Fruit fly (Drosophila melanogaster) whole organism, embryonic: ENCODE data around the gene sit.

Experiments
- Abd-B ChIP-seq: fragments of 200-800 bp; sonication (Bioruptor generic); optimal IDR thresholded peaks from 2 replicates; lab custom pipeline; 2018; ENCODE audit warnings: missing biosample characterization, mild to moderate bottlenecking, missing genetic modification characterization, moderate library complexity
- Adf1 ChIP-seq: fragments of 200-800 bp; sonication (Bioruptor generic); IDR thresholded peaks from 2 replicates; pipeline ENCODE4 v1.3.6; 2022; ENCODE audit warnings: missing biosample characterization, missing genetic modification characterization
- BEAF-32 ChIP-seq: fragments of 200-800 bp; sonication (Bioruptor generic); optimal IDR thresholded peaks from 3 replicates; lab custom pipeline; 2017; ENCODE audit warnings: missing biosample characterization, missing genetic modification characterization, mild to moderate bottlenecking, moderate library complexity, missing genetic modification reagents
- CG10274 ChIP-seq: fragments of 200-800 bp; sonication (Bioruptor generic); optimal IDR thresholded peaks from 3 replicates; lab custom pipeline; 2017; ENCODE audit warnings: missing biosample characterization, mild to moderate bottlenecking, missing genetic modification characterization
- CG10462 ChIP-seq: fragments of 200-800 bp; sonication (Bioruptor generic); optimal IDR thresholded peaks from 2 replicates; lab custom pipeline; 2016; ENCODE audit warnings: missing biosample characterization, missing genetic modification characterization
- CG11504 ChIP-seq: fragments of 200-800 bp; sonication (Bioruptor generic); optimal IDR thresholded peaks from 3 replicates; lab custom pipeline; 2019; ENCODE audit warnings: missing biosample characterization, mild to moderate bottlenecking, missing genetic modification characterization, moderate library complexity
- CG13123 ChIP-seq: fragments of 200-800 bp; sonication (Bioruptor generic); optimal IDR thresholded peaks from 2 replicates; lab custom pipeline; 2016; ENCODE audit warnings: missing biosample characterization, missing genetic modification characterization
- CG14965 ChIP-seq: fragments of 200-800 bp; sonication (Bioruptor generic); optimal IDR thresholded peaks from 2 replicates; lab custom pipeline; 2016; ENCODE audit warnings: missing biosample characterization, missing genetic modification characterization, borderline replicate concordance
- CG15011 ChIP-seq: fragments of 200-800 bp; sonication (Bioruptor generic); optimal IDR thresholded peaks from 3 replicates; lab custom pipeline; 2018; ENCODE audit warnings: missing biosample characterization, mild to moderate bottlenecking, missing genetic modification characterization
- CG17186 ChIP-seq: fragments of 200-800 bp; sonication (Bioruptor generic); optimal IDR thresholded peaks from 3 replicates; lab custom pipeline; 2017; ENCODE audit warnings: missing biosample characterization, missing genetic modification reagents, missing genetic modification characterization
- CG17328 ChIP-seq: fragments of 200-800 bp; sonication (Bioruptor generic); IDR thresholded peaks from 2 replicates; pipeline ENCODE4 v1.3.6; 2022; ENCODE audit warnings: missing biosample characterization, missing genetic modification characterization
- CG17829 ChIP-seq: fragments of 200-800 bp; optimal IDR thresholded peaks from 2 replicates; lab custom pipeline; 2019; ENCODE audit warnings: missing biosample characterization, mild to moderate bottlenecking, missing genetic modification characterization, moderate library complexity
- CG18619 ChIP-seq: fragments of 200-800 bp; sonication (Bioruptor generic); optimal IDR thresholded peaks from 3 replicates; lab custom pipeline; 2017; ENCODE audit warnings: missing biosample characterization, mild to moderate bottlenecking, missing genetic modification characterization
- CG2116 ChIP-seq: fragments of 200-800 bp; sonication (Bioruptor generic); optimal IDR thresholded peaks from 3 replicates; lab custom pipeline; 2018; ENCODE audit warnings: missing biosample characterization, mild to moderate bottlenecking, missing genetic modification characterization
- CG2129 ChIP-seq: fragments of 200-800 bp; sonication (Bioruptor generic); IDR thresholded peaks from 2 replicates; pipeline ENCODE4 v1.3.6; 2022; ENCODE audit warnings: missing biosample characterization, missing genetic modification characterization; ENCODE audit not compliant: partially characterized antibody
- CG2202 ChIP-seq: fragments of 200-800 bp; sonication (Bioruptor generic); optimal IDR thresholded peaks from 2 replicates; lab custom pipeline; 2018; ENCODE audit warnings: missing biosample characterization, mild to moderate bottlenecking, missing genetic modification characterization
- CG32532 ChIP-seq: fragments of 200-800 bp; sonication (Bioruptor generic); IDR thresholded peaks from 2 replicates; pipeline ENCODE4 v1.3.6; 2022; ENCODE audit warnings: missing biosample characterization, missing genetic modification characterization
- CG5953 ChIP-seq: fragments of 200-800 bp; sonication (Bioruptor generic); IDR thresholded peaks from 2 replicates; pipeline ENCODE4 v1.3.6; 2022; ENCODE audit warnings: missing biosample characterization, missing genetic modification characterization
- CG6175 ChIP-seq: fragments of 200-800 bp; sonication (Bioruptor generic); IDR thresholded peaks from 3 replicates; pipeline ENCODE4 v1.3.6; 2022; ENCODE audit warnings: missing biosample characterization, missing genetic modification characterization
- CG6813 ChIP-seq: fragments of 200-800 bp; sonication (Bioruptor generic); optimal IDR thresholded peaks from 2 replicates; lab custom pipeline; 2017; ENCODE audit warnings: missing biosample characterization, missing genetic modification characterization, mild to moderate bottlenecking, moderate library complexity, missing genetic modification reagents
- CG8924 ChIP-seq: fragments of 200-800 bp; optimal IDR thresholded peaks from 3 replicates; lab custom pipeline; 2019; ENCODE audit warnings: missing biosample characterization, mild to moderate bottlenecking, missing genetic modification characterization, moderate library complexity
- CG9932 ChIP-seq: fragments of 200-800 bp; sonication (Bioruptor generic); IDR thresholded peaks from 2 replicates; pipeline ENCODE4 v1.3.6; 2022; ENCODE audit warnings: missing biosample characterization, missing genetic modification characterization
- Chrac-16 ChIP-seq: fragments of 200-800 bp; sonication (Bioruptor generic); optimal IDR thresholded peaks from 3 replicates; lab custom pipeline; 2016; ENCODE audit warnings: missing biosample characterization, missing genetic modification characterization
- CrebB ChIP-seq: fragments of 200-800 bp; sonication (Bioruptor generic); optimal IDR thresholded peaks from 3 replicates; lab custom pipeline; 2018; ENCODE audit warnings: missing biosample characterization, mild to moderate bottlenecking, missing genetic modification characterization
- Doc3 ChIP-seq: fragments of 200-800 bp; sonication (Bioruptor generic); IDR thresholded peaks from 3 replicates; pipeline ENCODE4 v1.3.6; 2022; ENCODE audit warnings: missing biosample characterization, missing genetic modification characterization; ENCODE audit not compliant: partially characterized antibody
- Dref ChIP-seq: fragments of 200-800 bp; sonication (Bioruptor generic); IDR thresholded peaks from 2 replicates; pipeline ENCODE4 v1.3.6; 2022; ENCODE audit warnings: missing biosample characterization, missing genetic modification characterization
- E2f2 ChIP-seq: fragments of 200-800 bp; sonication (Bioruptor generic); IDR thresholded peaks from 2 replicates; pipeline ENCODE4 v1.3.6; 2022; ENCODE audit warnings: missing biosample characterization, missing genetic modification characterization
- Elba2 ChIP-seq: fragments of 200-800 bp; sonication (Bioruptor generic); optimal IDR thresholded peaks from 3 replicates; lab custom pipeline; 2016; ENCODE audit warnings: missing biosample characterization, missing genetic modification characterization
- GATAe ChIP-seq: fragments of 200-800 bp; sonication (Bioruptor generic); conservative IDR thresholded peaks from 2 replicates; pipeline ENCODE4 v1.3.6; 2022; ENCODE audit warnings: missing biosample characterization, missing genetic modification characterization
- HLH54F ChIP-seq: fragments of 200-800 bp; sonication (Bioruptor generic); optimal IDR thresholded peaks from 3 replicates; lab custom pipeline; 2016; ENCODE audit warnings: missing biosample characterization, missing genetic modification characterization
- Meics ChIP-seq: fragments of 200-800 bp; sonication (Bioruptor generic); optimal IDR thresholded peaks from 2 replicates; lab custom pipeline; 2017; ENCODE audit warnings: missing biosample characterization, mild to moderate bottlenecking, missing genetic modification characterization
- Mrtf ChIP-seq: fragments of 200-800 bp; sonication (Bioruptor generic); IDR thresholded peaks from 3 replicates; pipeline ENCODE4 v1.3.6; 2022; ENCODE audit warnings: missing biosample characterization, missing genetic modification characterization
- Usf ChIP-seq: fragments of 200-800 bp; sonication (Bioruptor generic); optimal IDR thresholded peaks from 2 replicates; lab custom pipeline; 2017; ENCODE audit warnings: missing genotype, missing biosample characterization, missing genetic modification characterization
- Xbp1 ChIP-seq: fragments of 200-800 bp; sonication (Bioruptor generic); optimal IDR thresholded peaks from 3 replicates; lab custom pipeline; 2016; ENCODE audit warnings: missing biosample characterization, mild to moderate bottlenecking, missing genetic modification characterization
- aop ChIP-seq: fragments of 200-800 bp; sonication (Bioruptor generic); IDR thresholded peaks from 2 replicates; pipeline ENCODE4 v1.3.6; 2022; ENCODE audit warnings: missing biosample characterization, missing genetic modification characterization
- chm ChIP-seq: fragments of 200-800 bp; sonication (Bioruptor generic); IDR thresholded peaks from 2 replicates; pipeline ENCODE4 v1.3.6; 2022; ENCODE audit warnings: missing biosample characterization, missing genetic modification characterization
- cwo ChIP-seq: fragments of 200-800 bp; sonication (Bioruptor generic); optimal IDR thresholded peaks from 3 replicates; lab custom pipeline; 2017; ENCODE audit warnings: missing biosample characterization, missing genetic modification characterization, mild to moderate bottlenecking, moderate library complexity, missing genetic modification reagents
- da ChIP-seq: fragments of 200-800 bp; sonication (Bioruptor generic); optimal IDR thresholded peaks from 2 replicates; lab custom pipeline; 2016; ENCODE audit warnings: missing biosample characterization, missing genetic modification characterization
- danr ChIP-seq: fragments of 200-800 bp; sonication (Bioruptor generic); IDR thresholded peaks from 2 replicates; pipeline ENCODE4 v1.3.6; 2022; ENCODE audit warnings: missing biosample characterization, missing genetic modification characterization
- dmrt11E ChIP-seq: fragments of 200-800 bp; sonication (Bioruptor generic); optimal IDR thresholded peaks from 3 replicates; lab custom pipeline; 2018; ENCODE audit warnings: missing biosample characterization, mild to moderate bottlenecking, missing genetic modification characterization, moderate library complexity
- dmrt99B ChIP-seq: fragments of 200-800 bp; sonication (Bioruptor generic); optimal IDR thresholded peaks from 2 replicates; lab custom pipeline; 2018; ENCODE audit warnings: missing biosample characterization, mild to moderate bottlenecking, missing genetic modification characterization, moderate library complexity
- eve ChIP-seq, 2 experiments: fragments of >200 bp; optimal IDR thresholded peaks; 2 replicates each; lab custom pipeline; 2017; ENCODE audit warnings: missing biosample characterization in 2 of 2, missing genetic modification characterization in 2 of 2
- fd64A ChIP-seq: fragments of 200-800 bp; sonication (Bioruptor generic); optimal IDR thresholded peaks from 3 replicates; lab custom pipeline; 2018; ENCODE audit warnings: missing biosample characterization, mild to moderate bottlenecking, missing genetic modification characterization
- gt ChIP-seq: fragments of 200-800 bp; sonication (Bioruptor generic); IDR thresholded peaks from 2 replicates; pipeline ENCODE4 v1.3.6; 2022; ENCODE audit warnings: missing biosample characterization, missing genetic modification characterization
- hbn ChIP-seq: fragments of 200-800 bp; sonication (Bioruptor generic); IDR thresholded peaks from 2 replicates; pipeline ENCODE4 v1.3.6; 2022; ENCODE audit warnings: missing biosample characterization, missing genetic modification characterization; ENCODE audit not compliant: partially characterized antibody
- klu ChIP-seq: fragments of 200-800 bp; sonication (Bioruptor generic); IDR thresholded peaks from 2 replicates; pipeline ENCODE4 v1.3.6; 2022; ENCODE audit warnings: missing biosample characterization, missing genetic modification characterization
- nmo ChIP-seq: fragments of 200-800 bp; sonication (Bioruptor generic); optimal IDR thresholded peaks from 2 replicates; lab custom pipeline; 2018; ENCODE audit warnings: missing biosample characterization, mild to moderate bottlenecking, missing genetic modification characterization, moderate library complexity
- odd ChIP-seq: fragments of 200-800 bp; sonication (Bioruptor generic); optimal IDR thresholded peaks from 2 replicates; lab custom pipeline; 2017; ENCODE audit warnings: missing biosample characterization, mild to moderate bottlenecking, missing genetic modification characterization
- sisA ChIP-seq: fragments of 200-800 bp; sonication (Bioruptor generic); IDR thresholded peaks from 2 replicates; pipeline ENCODE4 v1.3.6; 2022; ENCODE audit warnings: missing biosample characterization, missing genetic modification characterization
- sna ChIP-seq: fragments of 200-800 bp; sonication (Bioruptor generic); IDR thresholded peaks from 2 replicates; pipeline ENCODE4 v1.3.6; 2022; ENCODE audit warnings: missing biosample characterization, missing genetic modification characterization; ENCODE audit not compliant: partially characterized antibody
- wor ChIP-seq: fragments of 200-800 bp; sonication (Bioruptor generic); IDR thresholded peaks from 2 replicates; pipeline ENCODE4 v1.3.6; 2022; ENCODE audit warnings: missing biosample characterization, missing genetic modification characterization

Gene sit

DNA sequence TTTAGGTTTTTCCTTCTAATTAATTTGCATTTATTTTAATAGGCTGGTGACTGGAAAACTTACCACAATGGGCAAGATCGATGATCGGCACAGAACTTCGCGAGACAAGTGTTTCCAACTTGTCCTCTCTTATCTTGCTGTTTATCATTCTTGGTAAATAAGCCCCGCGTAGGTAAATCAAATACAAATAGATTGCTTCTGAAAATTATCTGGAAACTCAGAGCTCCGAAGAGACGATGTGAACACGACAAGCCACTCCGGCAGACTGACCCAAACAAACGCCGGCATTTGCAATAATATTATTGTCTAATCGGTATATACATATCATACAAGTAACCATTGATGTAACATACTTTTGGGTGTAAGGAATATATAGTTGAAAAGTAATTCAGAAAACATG, 32.1 kb downstream of the sit start, which contains the start of gene CG33099 (continued):
- no peak for TF ChIP-seq CG17829 (tag; lab: Kevin White, UChicago)
- no peak for TF ChIP-seq nmo (GFP tag; lab: Kevin White, UChicago)
- TF ChIP-seq GATAe: peak; percentile 64; the same call in 1 of the 2 replicates
- TF ChIP-seq CG18619: peak; percentile 21
- no peak for TF ChIP-seq CG17328 (GFP tag; lab: Robert Waterston, UW)
- 0 out of 2 replicates have a peak, but pooled peaks have one; percentile 29 for TF ChIP-seq chm (GFP tag; lab: Robert Waterston, UW)
- 0 out of 2 replicates have a peak, but pooled peaks have one; percentile 24 for TF ChIP-seq aop (GFP tag; lab: Robert Waterston, UW)
- no peak for TF ChIP-seq HLH54F (GFP tag; lab: Kevin White, UChicago)
- TF ChIP-seq Doc3 (GFP tag; lab: Robert Waterston, UW): no peak
- TF ChIP-seq dmrt99B (tag; lab: Kevin White, UChicago): peak; percentile 4
- TF ChIP-seq CrebB (tag; lab: Kevin White, UChicago): peak; percentile 64
- TF ChIP-seq sisA (GFP tag; lab: Robert Waterston, UW): no peak
- peak; percentile 65 for TF ChIP-seq CG6813
- peak; percentile 31 for TF ChIP-seq dmrt11E (tag; lab: Kevin White, UChicago)
- no peak for TF ChIP-seq BEAF-32
- peak; percentile 43 for TF ChIP-seq Meics
- TF ChIP-seq CG10462 (GFP tag; lab: Kevin White, UChicago): no peak
- no peak for TF ChIP-seq Dref (GFP tag; lab: Robert Waterston, UW)
- peak; percentile 2 for TF ChIP-seq fd64A (GFP tag; lab: Kevin White, UChicago)
- no peak for TF ChIP-seq Elba2 (GFP tag; lab: Kevin White, UChicago)
- no peak for TF ChIP-seq CG17186
- TF ChIP-seq CG5953 (GFP tag; lab: Robert Waterston, UW): peak; percentile 14; the same call in 1 of the 2 replicates
- no peak for TF ChIP-seq Usf
- peak; percentile 48 for TF ChIP-seq CG8924
- TF ChIP-seq CG2116 (GFP tag; lab: Kevin White, UChicago): no peak
- TF ChIP-seq CG13123 (GFP tag; lab: Kevin White, UChicago): peak; percentile 30
- no peak for TF ChIP-seq CG32532 (GFP tag; lab: Robert Waterston, UW)
- no peak for TF ChIP-seq Mrtf (GFP tag; lab: Robert Waterston, UW)
- TF ChIP-seq Abd-B (GFP tag; lab: Kevin White, UChicago): no peak
- no peak for TF ChIP-seq sna (GFP tag; lab: Robert Waterston, UW)
- TF ChIP-seq cwo (GFP tag; lab: Kevin White, UChicago): no peak
- peak; percentile 43 for TF ChIP-seq CG2202 (tag; lab: Kevin White, UChicago)
- no peak for TF ChIP-seq gt
- no peak for TF ChIP-seq eve (GFP tag; optimal IDR thresholded peaks at IDR 0.05; lab: Kevin White, UChicago)
- TF ChIP-seq CG15011 (GFP tag; lab: Kevin White, UChicago): peak; percentile 45
- no peak for TF ChIP-seq Chrac-16
- TF ChIP-seq Adf1 (GFP tag; lab: Robert Waterston, UW): peak; percentile 35; the same call in 1 of the 2 replicates
- TF ChIP-seq CG10274 (GFP tag; lab: Kevin White, UChicago): no peak
- no peak for TF ChIP-seq Xbp1 (GFP tag; lab: Kevin White, UChicago)
- TF ChIP-seq danr (GFP tag; lab: Robert Waterston, UW): no peak
- TF ChIP-seq CG2129: no peak
- no peak for TF ChIP-seq CG6175
- TF ChIP-seq odd (GFP tag; lab: Kevin White, UChicago): peak; percentile 48
- TF ChIP-seq CG9932: no peak
- TF ChIP-seq wor (GFP tag; lab: Robert Waterston, UW): no peak
- no peak for TF ChIP-seq klu (GFP tag; lab: Robert Waterston, UW)
- peak; percentile 9 for TF ChIP-seq CG11504
- no peak for TF ChIP-seq da
- no peak for TF ChIP-seq CG14965 (GFP tag; lab: Kevin White, UChicago)
- no peak for TF ChIP-seq hbn
- peak; percentile 37; the same call in 1 of the 2 replicates for TF ChIP-seq E2f2 (GFP tag; lab: Robert Waterston, UW)
